Fruit fly (Drosophila melanogaster) whole organism, embryonic: ENCODE results near the gene LPCAT.

Source experiments
- Aef1 ChIP-seq: fragments of 200-800 bp; sonication (Bioruptor generic); IDR thresholded peaks from 3 replicates; pipeline ENCODE4 v1.3.6; 2022; ENCODE audit warnings: missing biosample characterization, missing genetic modification characterization
- B-H1 ChIP-seq: fragments of 200-800 bp; sonication (Bioruptor generic); IDR thresholded peaks from 3 replicates; pipeline ENCODE4 v1.3.6; 2022; ENCODE audit warnings: missing biosample characterization, missing genetic modification characterization
- CG11093 ChIP-seq: fragments of 200-800 bp; sonication (Bioruptor generic); IDR thresholded peaks from 3 replicates; pipeline ENCODE4 v1.3.6; 2022; ENCODE audit warnings: missing biosample characterization, missing genetic modification characterization
- CG11560 ChIP-seq: fragments of 200-800 bp; sonication (Bioruptor generic); IDR thresholded peaks from 3 replicates; pipeline ENCODE4 v1.3.6; 2022; ENCODE audit warnings: missing biosample characterization, missing genetic modification characterization
- CG14667 ChIP-seq: fragments of 200-800 bp; sonication (Bioruptor generic); IDR thresholded peaks from 2 replicates; pipeline ENCODE4 v1.3.6; 2022; ENCODE audit warnings: missing biosample characterization, missing genetic modification characterization
- CG18011 ChIP-seq: fragments of 200-800 bp; sonication (Bioruptor generic); optimal IDR thresholded peaks from 2 replicates; lab custom pipeline; 2017; ENCODE audit warnings: missing biosample characterization, missing genetic modification characterization, mild to moderate bottlenecking, moderate library complexity, missing genotype
- CG2875 ChIP-seq: fragments of 200-800 bp; sonication (Bioruptor generic); optimal IDR thresholded peaks from 2 replicates; lab custom pipeline; 2017; ENCODE audit warnings: missing biosample characterization, mild to moderate bottlenecking, missing genetic modification characterization, missing genetic modification reagents
- CG33557 ChIP-seq: fragments of 200-800 bp; sonication (Bioruptor generic); optimal IDR thresholded peaks from 2 replicates; lab custom pipeline; 2019; ENCODE audit warnings: missing biosample characterization, mild to moderate bottlenecking, missing genetic modification characterization, moderate library complexity
- CG3726 ChIP-seq: fragments of 200-800 bp; sonication (Bioruptor generic); IDR thresholded peaks from 3 replicates; pipeline ENCODE4, ENCODE4 v1.3.6; 2022; ENCODE audit warnings: missing biosample characterization, missing genetic modification characterization
- CG4328 ChIP-seq: fragments of 200-800 bp; sonication (Bioruptor generic); optimal IDR thresholded peaks from 3 replicates; lab custom pipeline; 2017; ENCODE audit warnings: missing biosample characterization, missing genetic modification reagents, missing genetic modification characterization
- CG43689 ChIP-seq: fragments of 200-800 bp; sonication (Bioruptor generic); IDR thresholded peaks from 2 replicates; pipeline ENCODE4 v1.3.6; 2022; ENCODE audit warnings: missing biosample characterization, missing genetic modification characterization
- CG4730 ChIP-seq: fragments of 200-800 bp; sonication (Bioruptor generic); IDR thresholded peaks from 2 replicates; pipeline ENCODE4 v1.3.6; 2022; ENCODE audit warnings: missing biosample characterization, missing genetic modification characterization
- CG6791 ChIP-seq: fragments of 200-800 bp; sonication (Bioruptor generic); IDR thresholded peaks from 3 replicates; pipeline ENCODE4 v1.3.6; 2022; ENCODE audit warnings: missing biosample characterization, missing genetic modification characterization; ENCODE audit not compliant: partially characterized antibody
- CG7271 ChIP-seq: fragments of 200-800 bp; sonication (Bioruptor generic); optimal IDR thresholded peaks from 2 replicates; lab custom pipeline; 2018; ENCODE audit warnings: missing biosample characterization, mild to moderate bottlenecking, missing genetic modification characterization, moderate library complexity
- CG7839 ChIP-seq: fragments of 200-800 bp; sonication (Bioruptor generic); optimal IDR thresholded peaks from 3 replicates; lab custom pipeline; 2018; ENCODE audit warnings: missing biosample characterization, mild to moderate bottlenecking, missing genetic modification characterization, moderate library complexity
- CG8290 ChIP-seq, 3 experiments: fragments of 200-800 bp; sonication (Bioruptor generic); optimal IDR thresholded peaks; 2 replicates each; lab custom pipeline; 2016 to 2019; ENCODE audit warnings: missing biosample characterization in 3 of 3, missing genetic modification characterization in 3 of 3, mild to moderate bottlenecking in 2 of 3, moderate library complexity in 1 of 3
- Camta ChIP-seq: fragments of 200-800 bp; sonication (Bioruptor generic); optimal IDR thresholded peaks from 2 replicates; lab custom pipeline; 2016; ENCODE audit warnings: missing biosample characterization, missing genetic modification characterization
- D19A ChIP-seq: fragments of 200-800 bp; optimal IDR thresholded peaks from 3 replicates; lab custom pipeline; 2019; ENCODE audit warnings: missing biosample characterization, mild to moderate bottlenecking, missing genetic modification characterization, moderate library complexity
- Dll ChIP-seq: fragments of 200-800 bp; sonication (Bioruptor generic); IDR thresholded peaks from 4 replicates; pipeline ENCODE4 v1.3.6; 2022; ENCODE audit warnings: missing biosample characterization, missing genetic modification characterization; ENCODE audit not compliant: partially characterized antibody
- Elba2 ChIP-seq: fragments of 200-800 bp; sonication (Bioruptor generic); optimal IDR thresholded peaks from 3 replicates; lab custom pipeline; 2016; ENCODE audit warnings: missing biosample characterization, missing genetic modification characterization
- Gsc ChIP-seq: fragments of 200-800 bp; sonication (Bioruptor generic); IDR thresholded peaks from 2 replicates; pipeline ENCODE4 v1.3.6; 2022; ENCODE audit warnings: missing biosample characterization, missing genetic modification characterization
- H2.0 ChIP-seq: fragments of 200-800 bp; sonication (Bioruptor generic); IDR thresholded peaks from 2 replicates; pipeline ENCODE4 v1.3.6; 2022; ENCODE audit warnings: missing biosample characterization, missing genetic modification characterization
- HLH54F ChIP-seq: fragments of 200-800 bp; sonication (Bioruptor generic); optimal IDR thresholded peaks from 3 replicates; lab custom pipeline; 2016; ENCODE audit warnings: missing biosample characterization, missing genetic modification characterization
- Lpt ChIP-seq: fragments of >200 bp; optimal IDR thresholded peaks from 2 replicates; lab custom pipeline; 2018; ENCODE audit warnings: missing biosample characterization, missing genetic modification characterization
- Trl ChIP-seq, 3 experiments: fragments of >200 bp in 2 of 3; fragments of 200-800 bp in 1 of 3; sonication (Bioruptor generic) in 1 of 3; optimal IDR thresholded peaks; 2 replicates in 1 of 3; 3 replicates in 2 of 3; lab custom pipeline; 2016 to 2017; ENCODE audit warnings: missing biosample characterization in 1 of 3, missing genetic modification characterization in 1 of 3
- al ChIP-seq: fragments of 200-800 bp; sonication (Bioruptor generic); IDR thresholded peaks from 2 replicates; pipeline ENCODE4 v1.3.6; 2022; ENCODE audit warnings: missing biosample characterization, missing genetic modification characterization
- br ChIP-seq: fragments of >200 bp; optimal IDR thresholded peaks from 2 replicates; lab custom pipeline; 2017
- corto ChIP-seq: fragments of 200-800 bp; sonication (Bioruptor generic); optimal IDR thresholded peaks from 2 replicates; lab custom pipeline; 2016; ENCODE audit warnings: missing biosample characterization, mild to moderate bottlenecking, missing genetic modification characterization, moderate library complexity
- crc ChIP-seq: fragments of 200-800 bp; sonication (Bioruptor generic); optimal IDR thresholded peaks from 2 replicates; lab custom pipeline; 2016; ENCODE audit warnings: missing biosample characterization, missing genetic modification characterization
- dan ChIP-seq: fragments of 200-800 bp; sonication (Bioruptor generic); IDR thresholded peaks from 2 replicates; pipeline ENCODE4 v1.3.6; 2022; ENCODE audit warnings: missing biosample characterization, missing genetic modification characterization
- exex ChIP-seq: fragments of 200-800 bp; sonication (Bioruptor generic); optimal IDR thresholded peaks from 4 replicates; lab custom pipeline; 2018; ENCODE audit warnings: missing biosample characterization, mild to moderate bottlenecking, missing genetic modification characterization, moderate library complexity
- grn ChIP-seq: fragments of 200-800 bp; sonication (Bioruptor generic); optimal IDR thresholded peaks from 3 replicates; lab custom pipeline; 2017; ENCODE audit warnings: missing biosample characterization, missing genetic modification characterization
- hkb ChIP-seq, 2 experiments: fragments of 200-800 bp in 1 of 2; fragments of >200 bp in 1 of 2; sonication (Bioruptor generic) in 1 of 2; IDR thresholded peaks in 1 of 2; optimal IDR thresholded peaks in 1 of 2; 2 replicates each; pipeline versions ENCODE4 v1.3.6 to Lab custom; 2017 to 2022; ENCODE audit warnings: missing biosample characterization in 1 of 2, missing genetic modification characterization in 1 of 2
- insv ChIP-seq, 2 experiments: fragments of 200-800 bp; sonication (Bioruptor generic); optimal IDR thresholded peaks; 3 replicates each; lab custom pipeline; 2016 to 2018; ENCODE audit warnings: missing biosample characterization in 2 of 2, missing genetic modification characterization in 2 of 2
- jigr1 ChIP-seq: fragments of 200-800 bp; sonication (Bioruptor generic); IDR thresholded peaks from 3 replicates; pipeline ENCODE4 v1.3.6; 2022; ENCODE audit warnings: missing biosample characterization, missing genetic modification characterization
- nau ChIP-seq: fragments of 200-800 bp; sonication (Bioruptor generic); optimal IDR thresholded peaks from 3 replicates; lab custom pipeline; 2017; ENCODE audit warnings: missing biosample characterization, mild to moderate bottlenecking, missing genetic modification characterization, missing genetic modification reagents
- pb ChIP-seq: fragments of 200-800 bp; sonication (Bioruptor generic); optimal IDR thresholded peaks from 3 replicates; lab custom pipeline; 2016; ENCODE audit warnings: missing biosample characterization, missing genetic modification characterization
- ranshi ChIP-seq: fragments of 200-800 bp; sonication (Bioruptor generic); IDR thresholded peaks from 2 replicates; pipeline ENCODE4 v1.3.6; 2022; ENCODE audit warnings: missing biosample characterization, missing genetic modification characterization
- sim ChIP-seq: fragments of 200-800 bp; sonication (Bioruptor generic); IDR thresholded peaks from 2 replicates; pipeline ENCODE4 v1.3.6; 2022; ENCODE audit warnings: missing biosample characterization, missing genetic modification characterization
- slp2 ChIP-seq: fragments of 200-800 bp; sonication (Bioruptor generic); optimal IDR thresholded peaks from 2 replicates; lab custom pipeline; 2016; ENCODE audit warnings: missing biosample characterization, missing genetic modification characterization
- stc ChIP-seq: fragments of 200-800 bp; sonication (Bioruptor generic); IDR thresholded peaks from 2 replicates; pipeline ENCODE4 v1.3.6; 2022; ENCODE audit warnings: missing biosample characterization, missing genetic modification characterization
- tll ChIP-seq, 2 experiments: fragments of 200-800 bp in 1 of 2; fragments of >200 bp in 1 of 2; sonication (Bioruptor generic) in 1 of 2; optimal IDR thresholded peaks; 2 replicates each; lab custom pipeline; 2017 to 2019; ENCODE audit warnings: missing biosample characterization in 2 of 2, missing genetic modification characterization in 2 of 2, mild to moderate bottlenecking in 1 of 2, moderate library complexity in 1 of 2
- ttk ChIP-seq: fragments of 200-800 bp; sonication (Bioruptor generic); IDR thresholded peaks from 2 replicates; pipeline ENCODE4 v2.1.2; 2022; ENCODE audit warnings: missing biosample characterization, missing genetic modification characterization
- tup ChIP-seq: fragments of 200-800 bp; sonication (Bioruptor generic); optimal IDR thresholded peaks from 2 replicates; lab custom pipeline; 2016; ENCODE audit warnings: missing biosample characterization, mild to moderate bottlenecking, missing genetic modification characterization, moderate library complexity
- tx ChIP-seq: fragments of 200-800 bp; sonication (Bioruptor generic); optimal IDR thresholded peaks from 2 replicates; lab custom pipeline; 2016; ENCODE audit warnings: missing biosample characterization, missing genetic modification characterization
- vnd ChIP-seq: fragments of 200-800 bp; sonication (Bioruptor generic); IDR thresholded peaks from 3 replicates; pipeline ENCODE4 v1.3.6; 2022; ENCODE audit warnings: missing biosample characterization, missing genetic modification characterization; ENCODE audit not compliant: partially characterized antibody
- wdn ChIP-seq: fragments of 200-800 bp; sonication (Bioruptor generic); IDR thresholded peaks from 2 replicates; pipeline ENCODE4 v1.3.6; 2022; ENCODE audit warnings: missing biosample characterization, missing genetic modification characterization
- zen2 ChIP-seq: fragments of 200-800 bp; sonication (Bioruptor generic); IDR thresholded peaks from 3 replicates; pipeline ENCODE4 v1.3.6; 2022; ENCODE audit warnings: missing biosample characterization, missing genetic modification characterization; ENCODE audit not compliant: partially characterized antibody

LPCAT gene

DNA sequence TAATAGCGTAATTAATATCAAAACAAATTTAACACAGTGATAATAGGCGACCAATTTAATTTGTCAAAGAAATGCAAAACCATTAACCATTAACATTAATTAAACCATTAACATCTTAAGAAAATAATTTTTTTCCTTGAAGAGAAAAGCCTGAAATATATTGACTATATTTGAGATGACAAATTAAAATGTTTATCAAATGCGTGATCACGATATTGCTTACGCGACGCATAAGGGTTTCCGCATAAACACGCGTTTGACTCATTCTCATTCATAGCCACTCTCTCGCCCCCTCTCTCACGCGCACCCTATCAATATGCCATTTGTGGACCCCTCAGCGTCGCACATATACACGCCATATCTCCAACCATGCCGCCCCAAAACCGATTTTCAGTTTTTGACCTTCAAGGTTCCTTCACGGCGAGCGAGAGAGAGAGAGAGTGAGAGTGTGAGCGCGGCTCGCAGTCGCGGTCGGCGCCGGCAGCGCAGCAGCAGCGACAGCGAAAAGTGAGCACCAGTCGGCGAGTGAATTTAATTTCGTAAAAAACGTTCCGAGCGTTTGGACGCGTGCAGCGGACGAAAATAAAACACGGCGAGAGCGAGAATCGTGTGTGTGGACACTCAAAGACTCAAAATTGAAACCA lies 5.7 kb upstream of the LPCAT start, which contains the start of gene Hex-A (continued):
- TF ChIP-seq CG8290 (GFP tag; optimal IDR thresholded peaks at IDR 0.05; lab: Kevin White, UChicago) (peak; percentile 87), CG8290 (tag; optimal IDR thresholded peaks at IDR 0.05; lab: Kevin White, UChicago) (peak; percentile 91 to 95), dan (GFP tag; lab: Robert Waterston, UW) (no peak), slp2 (GFP tag; lab: Kevin White, UChicago) (peak; percentile 92), grn (GFP tag; lab: Kevin White, UChicago) (peak; percentile 80), crc (GFP tag; lab: Kevin White, UChicago) (peak; percentile 93), wdn (GFP tag; lab: Robert Waterston, UW) (peak; percentile 89), br (lab: Kevin White, UChicago) (no peak), sim (GFP tag; lab: Robert Waterston, UW) (peak; percentile 72), CG7839 (tag; lab: Kevin White, UChicago) (peak; percentile 98), Elba2 (GFP tag; lab: Kevin White, UChicago) (no peak), Dll (GFP tag; lab: Robert Waterston, UW) (no peak), tll (GFP tag; optimal IDR thresholded peaks at IDR 0.05; lab: Kevin White, UChicago) (peak in 1 of 2 experiments; percentile 52), al (GFP tag; lab: Robert Waterston, UW) (peak; percentile 84), corto (GFP tag; lab: Kevin White, UChicago) (peak; percentile 77), ttk (GFP tag; lab: Robert Waterston, UW) (peak; percentile 82), exex (tag; lab: Kevin White, UChicago) (peak; percentile 94), CG33557 (GFP tag; lab: Kevin White, UChicago) (peak; percentile 95)

DNA sequence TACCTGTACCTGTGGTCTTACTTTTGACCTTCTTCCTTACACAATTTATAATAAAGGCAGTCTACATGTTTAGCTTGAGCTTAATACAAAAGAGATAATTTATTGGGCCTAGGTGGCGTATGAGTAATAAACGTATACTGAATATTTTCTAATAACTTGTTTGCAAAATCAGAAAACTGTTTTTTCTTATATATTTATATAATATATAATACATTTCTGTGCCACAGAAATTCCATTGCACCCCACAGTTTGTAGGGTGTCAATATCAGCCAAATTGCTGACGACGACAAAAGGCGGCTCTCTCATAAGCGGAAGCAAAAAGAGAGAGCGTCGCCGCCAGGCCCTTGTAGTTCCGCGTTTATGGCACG lies 5.1 kb upstream of the LPCAT start:
- TF ChIP-seq tup (GFP tag; lab: Kevin White, UChicago) (no peak), CG7271 (tag; lab: Kevin White, UChicago) (no peak), CG43689 (no peak), vnd (GFP tag; lab: Robert Waterston, UW) (no peak), Lpt (GFP tag; lab: Kevin White, UChicago) (no peak), B-H1 (GFP tag; lab: Robert Waterston, UW) (no peak), Camta (GFP tag; lab: Kevin White, UChicago) (no peak), stc (no peak), Gsc (GFP tag; lab: Robert Waterston, UW) (0 out of 2 replicates have a peak, but pooled peaks have one; percentile 20), tx (GFP tag; lab: Kevin White, UChicago) (no peak), CG11093 (GFP tag; lab: Robert Waterston, UW) (no peak; the same call in 2 of the 3 replicates), CG2875 (GFP tag; lab: Kevin White, UChicago) (no peak), CG4328 (GFP tag; lab: Kevin White, UChicago) (no peak), D19A (tag; lab: Kevin White, UChicago) (peak; percentile 96), ranshi (GFP tag; lab: Robert Waterston, UW) (peak; percentile 5; the same call in 1 of the 2 replicates), CG4730 (GFP tag; lab: Robert Waterston, UW) (no peak), hkb (optimal IDR thresholded peaks at IDR 0.05; lab: Kevin White, UChicago) (no peak), hkb (GFP tag; IDR thresholded peaks at IDR 0.05; lab: Robert Waterston, UW) (no peak), CG6791 (no peak), HLH54F (GFP tag; lab: Kevin White, UChicago) (no peak), nau (GFP tag; lab: Kevin White, UChicago) (no peak), H2.0 (GFP tag; lab: Robert Waterston, UW) (0 out of 2 replicates have a peak, but pooled peaks have one; percentile 2), CG3726 (GFP tag; lab: Robert Waterston, UW) (no peak), CG18011 (no peak), CG11560 (tag; lab: Robert Waterston, UW) (peak; percentile 31; the same call in 1 of the 3 replicates), Aef1 (GFP tag; lab: Robert Waterston, UW) (no peak), zen2 (no peak), insv (GFP tag; optimal IDR thresholded peaks at IDR 0.05; lab: Kevin White, UChicago) (no peak), jigr1 (no peak; the same call in 2 of the 3 replicates), pb (no peak), CG14667 (GFP tag; lab: Robert Waterston, UW) (peak; percentile 26), Trl (optimal IDR thresholded peaks at IDR 0.05; lab: Kevin White, UChicago) (peak in 1 of 2 experiments; percentile 23), Trl (GFP tag; optimal IDR thresholded peaks at IDR 0.05; lab: Kevin White, UChicago) (no peak)
